Fruit fly (Drosophila melanogaster) whole organism, embryonic: ENCODE data around the gene CG8907.

Source experiments
- B-H2 ChIP-seq: fragments of 200-800 bp; sonication (Bioruptor generic); optimal IDR thresholded peaks from 2 replicates; lab custom pipeline; 2018; ENCODE audit warnings: missing biosample characterization, mild to moderate bottlenecking, missing genetic modification characterization
- CG11085 ChIP-seq: fragments of 200-800 bp; sonication (Bioruptor generic); IDR thresholded peaks from 2 replicates; pipeline ENCODE4 v1.3.6; 2022; ENCODE audit warnings: missing biosample characterization, missing genetic modification characterization
- CG12219 ChIP-seq: fragments of 200-800 bp; sonication (Bioruptor generic); optimal IDR thresholded peaks from 3 replicates; lab custom pipeline; 2018; ENCODE audit warnings: missing biosample characterization, mild to moderate bottlenecking, missing genetic modification characterization
- CG12236 ChIP-seq: fragments of 200-800 bp; sonication (Bioruptor generic); optimal IDR thresholded peaks from 2 replicates; lab custom pipeline; 2016; ENCODE audit warnings: missing biosample characterization, missing genetic modification characterization
- CG15514 ChIP-seq: fragments of 200-800 bp; sonication (Bioruptor generic); optimal IDR thresholded peaks from 3 replicates; lab custom pipeline; 2017; ENCODE audit warnings: missing biosample characterization, missing genetic modification characterization, mild to moderate bottlenecking, moderate library complexity, missing genetic modification reagents
- CG16813 ChIP-seq: fragments of 200-800 bp; sonication (Bioruptor generic); IDR thresholded peaks from 3 replicates; pipeline ENCODE4 v1.3.6; 2022; ENCODE audit warnings: missing biosample characterization, missing genetic modification characterization; ENCODE audit not compliant: partially characterized antibody
- CG16863 ChIP-seq: fragments of 200-800 bp; sonication (Bioruptor generic); optimal IDR thresholded peaks from 3 replicates; lab custom pipeline; 2016; ENCODE audit warnings: missing biosample characterization, missing genetic modification characterization
- CG30020 ChIP-seq: fragments of 200-800 bp; optimal IDR thresholded peaks from 2 replicates; lab custom pipeline; 2019; ENCODE audit warnings: missing biosample characterization, mild to moderate bottlenecking, missing genetic modification characterization, moderate library complexity
- CG30403 ChIP-seq: fragments of 200-800 bp; sonication (Bioruptor generic); optimal IDR thresholded peaks from 3 replicates; lab custom pipeline; 2016; ENCODE audit warnings: missing biosample characterization, missing genetic modification characterization
- CG34422 ChIP-seq: fragments of 200-800 bp; sonication (Bioruptor generic); IDR thresholded peaks from 3 replicates; pipeline ENCODE4 v1.3.6; 2022; ENCODE audit warnings: missing biosample characterization, missing genetic modification characterization
- CG4360 ChIP-seq: fragments of 200-800 bp; sonication (Bioruptor generic); IDR thresholded peaks from 2 replicates; pipeline ENCODE4 v1.3.6; 2022; ENCODE audit warnings: missing biosample characterization, missing genetic modification characterization
- CG4617 ChIP-seq: fragments of 200-800 bp; sonication (Bioruptor generic); optimal IDR thresholded peaks from 3 replicates; lab custom pipeline; 2016; ENCODE audit warnings: missing biosample characterization, missing genetic modification characterization, borderline replicate concordance
- CG4707 ChIP-seq: fragments of 200-800 bp; sonication (Bioruptor generic); optimal IDR thresholded peaks from 2 replicates; lab custom pipeline; 2018; ENCODE audit warnings: missing biosample characterization, mild to moderate bottlenecking, missing genetic modification characterization, moderate library complexity
- CG6689 ChIP-seq: fragments of 200-800 bp; sonication (Bioruptor generic); IDR thresholded peaks from 2 replicates; pipeline ENCODE4 v1.3.6; 2022; ENCODE audit warnings: missing biosample characterization, missing genetic modification characterization
- CG6854 ChIP-seq: fragments of 200-800 bp; sonication (Bioruptor generic); optimal IDR thresholded peaks from 3 replicates; lab custom pipeline; 2017; ENCODE audit warnings: missing biosample characterization, mild to moderate bottlenecking, missing genetic modification characterization
- CG7745 ChIP-seq: fragments of 200-800 bp; sonication (Bioruptor generic); optimal IDR thresholded peaks from 2 replicates; lab custom pipeline; 2018; ENCODE audit warnings: missing biosample characterization, mild to moderate bottlenecking, missing genetic modification characterization, moderate library complexity
- CG7839 ChIP-seq: fragments of 200-800 bp; sonication (Bioruptor generic); optimal IDR thresholded peaks from 3 replicates; lab custom pipeline; 2018; ENCODE audit warnings: missing biosample characterization, mild to moderate bottlenecking, missing genetic modification characterization, moderate library complexity
- CG9727 ChIP-seq: fragments of 200-800 bp; sonication (Bioruptor generic); optimal IDR thresholded peaks from 3 replicates; lab custom pipeline; 2017; ENCODE audit warnings: missing biosample characterization, mild to moderate bottlenecking, missing genetic modification characterization
- CG9797 ChIP-seq: fragments of 200-800 bp; sonication (Bioruptor generic); optimal IDR thresholded peaks from 3 replicates; lab custom pipeline; 2018; ENCODE audit warnings: missing biosample characterization, mild to moderate bottlenecking, missing genetic modification characterization
- Dbx ChIP-seq: fragments of 200-800 bp; sonication (Bioruptor generic); IDR thresholded peaks from 3 replicates; pipeline ENCODE4 v1.3.6; 2022; ENCODE audit warnings: missing biosample characterization, missing genetic modification characterization
- Eip74EF ChIP-seq, 2 experiments: fragments of 200-800 bp in 1 of 2; fragments of >200 bp in 1 of 2; sonication (Bioruptor generic) in 1 of 2; optimal IDR thresholded peaks; 2 replicates each; lab custom pipeline; 2017 to 2019; ENCODE audit warnings: missing biosample characterization in 2 of 2, missing genetic modification characterization in 2 of 2, mild to moderate bottlenecking in 1 of 2, moderate library complexity in 1 of 2
- HLH4C ChIP-seq: fragments of 200-800 bp; sonication (Bioruptor generic); IDR thresholded peaks from 3 replicates; pipeline ENCODE4 v1.3.6; 2022; ENCODE audit warnings: missing biosample characterization, missing genetic modification characterization; ENCODE audit not compliant: partially characterized antibody
- HmgZ ChIP-seq: fragments of 200-800 bp; sonication (Bioruptor generic); optimal IDR thresholded peaks from 2 replicates; lab custom pipeline; 2018; ENCODE audit warnings: missing biosample characterization, mild to moderate bottlenecking, missing genetic modification characterization
- Hr39 ChIP-seq: fragments of >200 bp; optimal IDR thresholded peaks from 2 replicates; lab custom pipeline; 2017
- Lim3 ChIP-seq: fragments of 200-800 bp; sonication (Bioruptor generic); IDR thresholded peaks from 2 replicates; pipeline ENCODE4 v1.3.6; 2022; ENCODE audit warnings: missing biosample characterization, missing genetic modification characterization
- Lpt ChIP-seq: fragments of >200 bp; optimal IDR thresholded peaks from 2 replicates; lab custom pipeline; 2018; ENCODE audit warnings: missing biosample characterization, missing genetic modification characterization
- Mad ChIP-seq: fragments of 200-800 bp; sonication (Bioruptor generic); optimal IDR thresholded peaks from 2 replicates; lab custom pipeline; 2016; ENCODE audit warnings: missing biosample characterization, missing genetic modification characterization
- Nf-YB ChIP-seq: fragments of 200-800 bp; sonication (Bioruptor generic); optimal IDR thresholded peaks from 3 replicates; lab custom pipeline; 2019; ENCODE audit warnings: missing biosample characterization, mild to moderate bottlenecking, missing genetic modification characterization, moderate library complexity
- NfI ChIP-seq: fragments of 200-800 bp; sonication (Bioruptor generic); optimal IDR thresholded peaks from 3 replicates; lab custom pipeline; 2018; ENCODE audit warnings: missing biosample characterization, mild to moderate bottlenecking, missing genetic modification characterization, moderate library complexity
- Scr ChIP-seq: fragments of 200-800 bp; sonication (Bioruptor generic); IDR thresholded peaks from 2 replicates; pipeline ENCODE4 v1.3.6; 2022; ENCODE audit warnings: missing biosample characterization, missing genetic modification characterization; ENCODE audit not compliant: partially characterized antibody
- Side ChIP-seq: fragments of 200-800 bp; sonication (Bioruptor generic); optimal IDR thresholded peaks from 2 replicates; lab custom pipeline; 2016; ENCODE audit warnings: missing biosample characterization, missing genetic modification characterization
- cato ChIP-seq: fragments of 200-800 bp; sonication (Bioruptor generic); optimal IDR thresholded peaks from 2 replicates; lab custom pipeline; 2016; ENCODE audit warnings: missing biosample characterization, missing genetic modification characterization, borderline replicate concordance
- chm ChIP-seq: fragments of 200-800 bp; sonication (Bioruptor generic); IDR thresholded peaks from 2 replicates; pipeline ENCODE4 v1.3.6; 2022; ENCODE audit warnings: missing biosample characterization, missing genetic modification characterization
- dan ChIP-seq: fragments of 200-800 bp; sonication (Bioruptor generic); IDR thresholded peaks from 2 replicates; pipeline ENCODE4 v1.3.6; 2022; ENCODE audit warnings: missing biosample characterization, missing genetic modification characterization
- dm ChIP-seq: fragments of 200-800 bp; sonication (Bioruptor generic); optimal IDR thresholded peaks from 3 replicates; lab custom pipeline; 2016; ENCODE audit warnings: missing biosample characterization, missing genetic modification characterization
- dpn ChIP-seq, 2 experiments: fragments of 200-800 bp; sonication (Bioruptor generic); optimal IDR thresholded peaks; 3 replicates each; lab custom pipeline; 2016; ENCODE audit warnings: missing biosample characterization in 2 of 2, missing genetic modification characterization in 2 of 2
- emc ChIP-seq: fragments of 200-800 bp; sonication (Bioruptor generic); optimal IDR thresholded peaks from 2 replicates; lab custom pipeline; 2016; ENCODE audit warnings: missing biosample characterization, missing genetic modification characterization
- ems ChIP-seq: fragments of 200-800 bp; sonication (Bioruptor generic); optimal IDR thresholded peaks from 3 replicates; lab custom pipeline; 2016; ENCODE audit warnings: missing biosample characterization, missing genetic modification characterization
- fru ChIP-seq: fragments of >200 bp; optimal IDR thresholded peaks from 2 replicates; lab custom pipeline; 2017
- gem ChIP-seq: fragments of 200-800 bp; sonication (Bioruptor generic); optimal IDR thresholded peaks from 2 replicates; lab custom pipeline; 2019; ENCODE audit warnings: missing biosample characterization, mild to moderate bottlenecking, missing genetic modification characterization, moderate library complexity
- hb ChIP-seq: fragments of 200-800 bp; sonication (Bioruptor generic); IDR thresholded peaks from 3 replicates; pipeline ENCODE4 v1.3.6; 2022; ENCODE audit warnings: missing biosample characterization, missing genetic modification characterization; ENCODE audit not compliant: partially characterized antibody
- lab ChIP-seq: fragments of 200-800 bp; sonication (Bioruptor generic); optimal IDR thresholded peaks from 3 replicates; lab custom pipeline; 2017; ENCODE audit warnings: missing biosample characterization, missing genetic modification characterization, mild to moderate bottlenecking, moderate library complexity, missing genetic modification reagents
- oc ChIP-seq: fragments of 200-800 bp; sonication (Bioruptor generic); optimal IDR thresholded peaks from 2 replicates; lab custom pipeline; 2018; ENCODE audit warnings: missing biosample characterization, mild to moderate bottlenecking, missing genetic modification characterization, moderate library complexity
- sc ChIP-seq, 3 experiments: fragments of >200 bp in 2 of 3; fragments of 200-800 bp in 1 of 3; sonication (Bioruptor generic) in 1 of 3; optimal IDR thresholded peaks; 2 replicates in 2 of 3; 3 replicates in 1 of 3; lab custom pipeline; 2017; ENCODE audit warnings: mild to moderate bottlenecking in 1 of 3, missing biosample characterization in 1 of 3, missing genetic modification characterization in 1 of 3, missing genetic modification reagents in 1 of 3
- slp2 ChIP-seq: fragments of 200-800 bp; sonication (Bioruptor generic); optimal IDR thresholded peaks from 2 replicates; lab custom pipeline; 2016; ENCODE audit warnings: missing biosample characterization, missing genetic modification characterization
- ttk ChIP-seq: fragments of 200-800 bp; sonication (Bioruptor generic); IDR thresholded peaks from 2 replicates; pipeline ENCODE4 v2.1.2; 2022; ENCODE audit warnings: missing biosample characterization, missing genetic modification characterization
- twi ChIP-seq: fragments of 200-800 bp; optimal IDR thresholded peaks from 2 replicates; lab custom pipeline; 2019; ENCODE audit warnings: missing biosample characterization, mild to moderate bottlenecking, missing genetic modification characterization, moderate library complexity
- wor ChIP-seq: fragments of 200-800 bp; sonication (Bioruptor generic); IDR thresholded peaks from 2 replicates; pipeline ENCODE4 v1.3.6; 2022; ENCODE audit warnings: missing biosample characterization, missing genetic modification characterization

CG8907 gene

dm6 chr3R:17002218-17003110 lies 5.6 kb upstream of the CG8907 start, which contains the start of the genes Sf3a1 and Irc (continued):
- peak; percentile 100 for TF ChIP-seq CG15514 (GFP tag; lab: Kevin White, UChicago)
- peak; percentile 49 for TF ChIP-seq ems (GFP tag; lab: Kevin White, UChicago)
- TF ChIP-seq oc (tag; lab: Kevin White, UChicago), result peak; percentile 70
- peak; percentile 18 for TF ChIP-seq CG30020
- peak; percentile 48; the same call in 1 of the 3 replicates for TF ChIP-seq Dbx (GFP tag; lab: Robert Waterston, UW)
- no peak for TF ChIP-seq Hr39 (lab: Kevin White, UChicago)
- peak in 1 of 2 experiments; percentile 29 for TF ChIP-seq Eip74EF (GFP tag; optimal IDR thresholded peaks at IDR 0.05; lab: Kevin White, UChicago)
- no peak for TF ChIP-seq dan
- TF ChIP-seq CG34422 (GFP tag; lab: Robert Waterston, UW), result peak; percentile 46; the same call in 1 of the 3 replicates
- no peak for TF ChIP-seq fru (lab: Kevin White, UChicago)
- TF ChIP-seq CG9727 (GFP tag; lab: Kevin White, UChicago), result no peak
- peak; percentile 26 for TF ChIP-seq Side (GFP tag; lab: Kevin White, UChicago)
- peak; percentile 20 for TF ChIP-seq Mad (GFP tag; lab: Kevin White, UChicago)
- no peak for TF ChIP-seq twi (tag; lab: Kevin White, UChicago)
- no peak for TF ChIP-seq CG4360 (GFP tag; lab: Robert Waterston, UW)
- no peak for TF ChIP-seq wor (GFP tag; lab: Robert Waterston, UW)
- peak; percentile 47 for TF ChIP-seq CG30403 (GFP tag; lab: Kevin White, UChicago)
- no peak for TF ChIP-seq cato (GFP tag; lab: Kevin White, UChicago)
- TF ChIP-seq ttk, result no peak
- peak; percentile 24 to 52 for TF ChIP-seq dpn (GFP tag; optimal IDR thresholded peaks at IDR 0.05; lab: Kevin White, UChicago)
- peak; percentile 93 for TF ChIP-seq hb (GFP tag; lab: Robert Waterston, UW)
- peak; percentile 90 for TF ChIP-seq CG4617
- TF ChIP-seq CG6689 (GFP tag; lab: Robert Waterston, UW), result no peak
- no peak for TF ChIP-seq Lpt (GFP tag; lab: Kevin White, UChicago)
- no peak for TF ChIP-seq CG11085 (GFP tag; lab: Robert Waterston, UW)
- TF ChIP-seq B-H2, result peak; percentile 61
- TF ChIP-seq slp2, result no peak
- peak; percentile 23 for TF ChIP-seq NfI (GFP tag; lab: Kevin White, UChicago)
- TF ChIP-seq chm (GFP tag; lab: Robert Waterston, UW), result peak; percentile 5; the same call in 1 of the 2 replicates
- peak; percentile 29 for TF ChIP-seq CG9797 (GFP tag; lab: Kevin White, UChicago)
- TF ChIP-seq CG6854, result no peak
- no peak for TF ChIP-seq gem
- no peak for TF ChIP-seq Nf-YB (GFP tag; lab: Kevin White, UChicago)
- peak; percentile 93 for TF ChIP-seq CG16813 (GFP tag; lab: Robert Waterston, UW)
- TF ChIP-seq sc (optimal IDR thresholded peaks at IDR 0.05; lab: Kevin White, UChicago), result no peak
- no peak for TF ChIP-seq sc (GFP tag; optimal IDR thresholded peaks at IDR 0.05; lab: Kevin White, UChicago)
- TF ChIP-seq emc (GFP tag; lab: Kevin White, UChicago), result no peak
- TF ChIP-seq CG16863, result no peak
- TF ChIP-seq lab (GFP tag; lab: Kevin White, UChicago), result no peak
- no peak for TF ChIP-seq CG4707
- no peak for TF ChIP-seq CG7839 (tag; lab: Kevin White, UChicago)
- peak; percentile 75 for TF ChIP-seq HmgZ (tag; lab: Kevin White, UChicago)
- peak; percentile 92 for TF ChIP-seq HLH4C (GFP tag; lab: Robert Waterston, UW)
- TF ChIP-seq CG7745 (tag; lab: Kevin White, UChicago), result no peak
- no peak for TF ChIP-seq CG12236 (GFP tag; lab: Kevin White, UChicago)
- peak; percentile 44 for TF ChIP-seq dm (GFP tag; lab: Kevin White, UChicago)
- TF ChIP-seq Lim3 (GFP tag; lab: Robert Waterston, UW), result no peak
- no peak for TF ChIP-seq CG12219
- peak; percentile 94 for TF ChIP-seq Scr
